Worm (Caenorhabditis elegans) whole organism, L1 larva: ENCODE measurements around the gene C45G9.9.

ENCODE experiments used
- F16B12.6 ChIP-seq: fragments of 150-350 bp; optimal IDR thresholded peaks from 2 replicates; lab custom pipeline; 2014; ENCODE audit warnings: missing biosample characterization, missing genetic modification characterization
- Y116A8C.19 ChIP-seq: sonication (generic microtip); optimal IDR thresholded peaks from 2 replicates; lab custom pipeline; 2016; ENCODE audit warnings: missing compliant biosample characterization, missing genetic modification characterization, borderline replicate concordance
- ama-1 ChIP-seq: fragments of 150-350 bp; optimal IDR thresholded peaks from 2 replicates; lab custom pipeline; 2014
- blmp-1 ChIP-seq: fragments of 150-350 bp; optimal IDR thresholded peaks from 2 replicates; lab custom pipeline; 2014; ENCODE audit warnings: missing biosample characterization, missing genetic modification characterization
- ceh-63 ChIP-seq: fragments of 200-800 bp; sonication (Bioruptor generic); optimal IDR thresholded peaks from 2 replicates; lab custom pipeline; 2018; ENCODE audit warnings: mild to moderate bottlenecking, missing genetic modification characterization, missing compliant biosample characterization
- ceh-8 ChIP-seq: fragments of 200-800 bp; sonication (Bioruptor generic); optimal IDR thresholded peaks from 2 replicates; lab custom pipeline; 2018; ENCODE audit warnings: mild to moderate bottlenecking, missing genetic modification characterization, moderate library complexity, missing compliant biosample characterization
- ceh-82 ChIP-seq, 3 experiments: fragments of 150-350 bp in 1 of 3; sonication (generic microtip) in 2 of 3; optimal IDR thresholded peaks; 2 replicates each; lab custom pipeline; 2014 to 2017; ENCODE audit warnings: missing biosample characterization in 3 of 3, missing genetic modification characterization in 3 of 3
- ceh-88 ChIP-seq: fragments of 200-800 bp; sonication (Bioruptor generic); IDR thresholded peaks from 2 replicates; pipeline ENCODE4 v1.3.6; 2022; ENCODE audit warnings: missing genetic modification characterization, missing compliant biosample characterization
- ceh-90 ChIP-seq: sonication (generic microtip); optimal IDR thresholded peaks from 2 replicates; lab custom pipeline; 2016; ENCODE audit warnings: missing genetic modification characterization, missing compliant biosample characterization
- ces-1 ChIP-seq: fragments of 150-350 bp; optimal IDR thresholded peaks from 2 replicates; lab custom pipeline; 2014; ENCODE audit warnings: missing biosample characterization, missing genetic modification reagents, missing genetic modification characterization
- dpl-1 ChIP-seq, 3 experiments: fragments of 150-350 bp in 2 of 3; sonication (generic microtip) in 1 of 3; optimal IDR thresholded peaks; 2 replicates each; lab custom pipeline; 2014 to 2017; ENCODE audit warnings: missing biosample characterization in 3 of 3, missing genetic modification characterization in 3 of 3, missing genetic modification reagents in 3 of 3
- dsc-1 ChIP-seq: sonication (generic microtip); optimal IDR thresholded peaks from 2 replicates; lab custom pipeline; 2016; ENCODE audit warnings: mild to moderate bottlenecking, missing genetic modification characterization, missing compliant biosample characterization
- efl-1 ChIP-seq, 4 experiments: fragments of 150-350 bp; optimal IDR thresholded peaks in 3 of 4; peaks in 1 of 4; 1 replicate in 1 of 4; 2 replicates in 3 of 4; lab custom pipeline; 2014; ENCODE audit warnings: missing biosample characterization in 2 of 4, missing genetic modification characterization in 2 of 4, missing genetic modification reagents in 2 of 4
- egl-27 ChIP-seq, 2 experiments: fragments of 150-350 bp in 1 of 2; sonication (generic microtip); optimal IDR thresholded peaks; 3 replicates each; lab custom pipeline; 2017 to 2018; ENCODE audit warnings: missing biosample characterization in 2 of 2, missing genetic modification characterization in 2 of 2, missing genetic modification reagents in 2 of 2
- elt-2 ChIP-seq: sonication (generic microtip); optimal IDR thresholded peaks from 2 replicates; lab custom pipeline; 2016; ENCODE audit warnings: missing genetic modification characterization, mild to moderate bottlenecking, inconsistent platforms, missing compliant biosample characterization, missing genetic modification reagents
- elt-3 ChIP-seq, 6 experiments: fragments of 150-350 bp in 1 of 6; sonication (generic microtip); optimal IDR thresholded peaks; 2 replicates each; lab custom pipeline; 2017 to 2018; ENCODE audit warnings: missing biosample characterization in 6 of 6, missing genetic modification characterization in 6 of 6, inconsistent platforms in 1 of 6
- grh-1 ChIP-seq: fragments of 200-800 bp; sonication (Bioruptor generic); IDR thresholded peaks from 2 replicates; pipeline ENCODE4 v1.3.6; 2022; ENCODE audit warnings: missing genetic modification reagents, missing genetic modification characterization, missing compliant biosample characterization
- hlh-17 ChIP-seq: fragments of 200-800 bp; sonication (Bioruptor generic); optimal IDR thresholded peaks from 2 replicates; lab custom pipeline; 2018; ENCODE audit warnings: missing genetic modification characterization, mild to moderate bottlenecking, missing compliant biosample characterization, moderate library complexity, borderline replicate concordance
- irx-1 ChIP-seq: sonication (generic microtip); optimal IDR thresholded peaks from 2 replicates; lab custom pipeline; 2016; ENCODE audit warnings: missing genetic modification characterization, missing compliant biosample characterization
- isw-1 ChIP-seq: fragments of 200-800 bp; sonication (Bioruptor generic); IDR thresholded peaks from 2 replicates; pipeline ENCODE4 v1.3.6; 2022; ENCODE audit warnings: missing genetic modification characterization, missing compliant biosample characterization
- lin-35 ChIP-seq, 2 experiments: fragments of 150-350 bp; optimal IDR thresholded peaks; 2 replicates each; lab custom pipeline; 2014; ENCODE audit warnings: missing biosample characterization in 2 of 2, missing genetic modification characterization in 2 of 2, missing genetic modification reagents in 2 of 2
- lin-39 ChIP-seq: fragments of 150-350 bp; optimal IDR thresholded peaks from 2 replicates; lab custom pipeline; 2014; ENCODE audit warnings: missing biosample characterization, missing genetic modification reagents, missing genetic modification characterization
- lir-3 ChIP-seq: sonication (generic microtip); optimal IDR thresholded peaks from 2 replicates; lab custom pipeline; 2016; ENCODE audit warnings: mild to moderate bottlenecking, missing genetic modification characterization, moderate library complexity, missing compliant biosample characterization; ENCODE audit not compliant: poor library complexity
- lsy-2 ChIP-seq, 2 experiments: fragments of 150-350 bp; optimal IDR thresholded peaks; 2 replicates each; lab custom pipeline; 2014; ENCODE audit warnings: missing biosample characterization in 2 of 2, missing genetic modification characterization in 2 of 2
- mef-2 ChIP-seq: fragments of 150-350 bp; optimal IDR thresholded peaks from 2 replicates; lab custom pipeline; 2014; ENCODE audit warnings: missing biosample characterization, missing genetic modification characterization
- mep-1 ChIP-seq: fragments of 150-350 bp; optimal IDR thresholded peaks from 2 replicates; lab custom pipeline; 2014; ENCODE audit warnings: missing biosample characterization, missing genetic modification characterization
- nhr-11 ChIP-seq: fragments of 150-350 bp; optimal IDR thresholded peaks from 2 replicates; lab custom pipeline; 2014; ENCODE audit warnings: missing biosample characterization, missing genetic modification characterization
- nhr-12 ChIP-seq: sonication (generic microtip); optimal IDR thresholded peaks from 2 replicates; lab custom pipeline; 2017; ENCODE audit warnings: missing biosample characterization, missing genetic modification characterization
- nhr-19 ChIP-seq: fragments of 200-800 bp; sonication (Bioruptor generic); conservative IDR thresholded peaks from 2 replicates; pipeline ENCODE4 v1.3.6; 2022; ENCODE audit warnings: missing genetic modification characterization, missing compliant biosample characterization
- nhr-20 ChIP-seq: sonication (generic microtip); optimal IDR thresholded peaks from 2 replicates; lab custom pipeline; 2016; ENCODE audit warnings: mild to moderate bottlenecking, missing genetic modification characterization, missing compliant biosample characterization
- nhr-237 ChIP-seq: fragments of 150-350 bp; optimal IDR thresholded peaks from 2 replicates; lab custom pipeline; 2014; ENCODE audit warnings: missing biosample characterization, missing genetic modification characterization
- nhr-28 ChIP-seq: fragments of 150-350 bp; optimal IDR thresholded peaks from 2 replicates; lab custom pipeline; 2014; ENCODE audit warnings: missing biosample characterization, missing genetic modification characterization
- nhr-71 ChIP-seq: sonication (generic microtip); optimal IDR thresholded peaks from 2 replicates; lab custom pipeline; 2016; ENCODE audit warnings: mild to moderate bottlenecking, missing genetic modification characterization, moderate library complexity, missing compliant biosample characterization
- nhr-84 ChIP-seq: sonication (generic microtip); optimal IDR thresholded peaks from 2 replicates; lab custom pipeline; 2017; ENCODE audit warnings: missing biosample characterization, missing genetic modification characterization
- pag-3 ChIP-seq: sonication (generic microtip); optimal IDR thresholded peaks from 2 replicates; lab custom pipeline; 2017; ENCODE audit warnings: missing genetic modification characterization, mild to moderate bottlenecking, missing compliant biosample characterization, antibody characterized with exemption, borderline replicate concordance; ENCODE audit not compliant: insufficient read depth
- pax-3 ChIP-seq: fragments of 200-800 bp; sonication (Bioruptor generic); optimal IDR thresholded peaks from 2 replicates; lab custom pipeline; 2018; ENCODE audit warnings: mild to moderate bottlenecking, missing genetic modification characterization, moderate library complexity, missing compliant biosample characterization
- pqm-1 ChIP-seq: sonication (generic microtip); optimal IDR thresholded peaks from 3 replicates; lab custom pipeline; 2017; ENCODE audit warnings: missing biosample characterization, missing genetic modification characterization
- rnt-1 ChIP-seq: sonication (generic microtip); optimal IDR thresholded peaks from 2 replicates; lab custom pipeline; 2016; ENCODE audit warnings: mild to moderate bottlenecking, missing genetic modification characterization, moderate library complexity, missing compliant biosample characterization
- snpc-4 ChIP-seq: fragments of 150-350 bp; optimal IDR thresholded peaks from 2 replicates; lab custom pipeline; 2014; ENCODE audit warnings: missing biosample characterization, missing genetic modification characterization
- snu-23 ChIP-seq: sonication (generic microtip); optimal IDR thresholded peaks from 2 replicates; lab custom pipeline; 2016; ENCODE audit warnings: missing genetic modification characterization, missing compliant biosample characterization
- sup-37 ChIP-seq: fragments of 200-800 bp; sonication (Bioruptor generic); optimal IDR thresholded peaks from 2 replicates; lab custom pipeline; 2018; ENCODE audit warnings: mild to moderate bottlenecking, missing genetic modification characterization, missing compliant biosample characterization
- swsn-7 ChIP-seq: sonication (generic microtip); optimal IDR thresholded peaks from 2 replicates; lab custom pipeline; 2016; ENCODE audit warnings: missing genetic modification characterization, missing compliant biosample characterization
- tbx-2 ChIP-seq: sonication (generic microtip); optimal IDR thresholded peaks from 2 replicates; lab custom pipeline; 2016; ENCODE audit warnings: missing genetic modification characterization, missing compliant biosample characterization
- tlp-1 ChIP-seq: fragments of 150-350 bp; optimal IDR thresholded peaks from 2 replicates; lab custom pipeline; 2014; ENCODE audit warnings: missing biosample characterization, missing genetic modification characterization
- unc-130 ChIP-seq: fragments of 150-350 bp; optimal IDR thresholded peaks from 2 replicates; lab custom pipeline; 2017; ENCODE audit warnings: missing biosample characterization, missing genetic modification characterization, inconsistent platforms
- unc-86 ChIP-seq: sonication (generic microtip); optimal IDR thresholded peaks from 2 replicates; lab custom pipeline; 2016; ENCODE audit warnings: missing genetic modification characterization, missing compliant biosample characterization
- vab-15 ChIP-seq: sonication (generic microtip); optimal IDR thresholded peaks from 2 replicates; lab custom pipeline; 2017; ENCODE audit warnings: missing genotype, mild to moderate bottlenecking, missing genetic modification characterization, missing compliant biosample characterization
- xbp-1 ChIP-seq: sonication (generic microtip); optimal IDR thresholded peaks from 2 replicates; lab custom pipeline; 2016; ENCODE audit warnings: missing genetic modification characterization, missing compliant biosample characterization
- ztf-11 ChIP-seq, 2 experiments: sonication (generic microtip); optimal IDR thresholded peaks; 2 replicates each; lab custom pipeline; 2016 to 2017; ENCODE audit warnings: missing genetic modification characterization in 2 of 2, missing biosample characterization in 1 of 2, missing compliant biosample characterization in 1 of 2

Gene C45G9.9

DNA sequence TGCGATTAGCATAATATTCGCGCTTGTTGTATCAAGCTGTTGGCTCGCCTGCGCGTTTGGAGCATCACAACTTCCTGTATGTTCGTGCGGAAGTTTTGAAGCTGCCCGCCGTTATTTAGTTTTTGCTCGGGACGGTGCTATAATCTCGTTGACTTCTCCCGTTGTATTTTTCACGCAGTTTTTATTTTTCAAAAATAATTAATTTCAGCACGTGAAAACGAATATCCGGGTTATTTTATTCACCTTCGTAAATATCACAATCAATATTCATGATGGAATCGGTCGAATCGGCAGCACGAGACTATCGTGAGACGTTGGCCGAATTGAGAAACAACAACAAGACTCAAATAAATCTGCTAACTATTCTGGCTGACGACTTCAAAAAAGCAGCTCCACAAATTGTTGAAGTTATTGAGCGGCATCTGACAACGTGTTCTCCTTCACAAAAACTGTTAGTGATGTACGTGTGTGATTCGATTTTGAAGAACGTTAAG lies 30.4 kb downstream of the C45G9.9 start (continued):
- TF ChIP-seq grh-1 (GFP tag; lab: Robert Waterston, UW) (peak; percentile 36; the same call in 1 of the 2 replicates), F16B12.6 (no peak), tlp-1 (no peak), nhr-28 (tag; lab: Kevin White, UChicago) (no peak), xbp-1 (tag; lab: Kevin White, UChicago) (peak; percentile 7), ces-1 (GFP tag; lab: Kevin White, UChicago) (no peak), nhr-11 (tag; lab: Kevin White, UChicago) (no peak), pqm-1 (tag; lab: Kevin White, UChicago) (no peak), unc-130 (no peak), lsy-2 (tag; optimal IDR thresholded peaks at IDR 0.05; lab: Kevin White, UChicago) (peak; percentile 42 to 45), lin-39 (tag; lab: Kevin White, UChicago) (no peak), ztf-11 (tag; optimal IDR thresholded peaks at IDR 0.05; lab: Kevin White, UChicago) (no peak), ceh-90 (tag; lab: Kevin White, UChicago) (no peak), nhr-19 (GFP tag; lab: Robert Waterston, UW) (peak; percentile 32), elt-2 (peak; percentile 34), snu-23 (GFP tag; lab: Kevin White, UChicago) (no peak), pax-3 (tag; lab: Kevin White, UChicago) (peak; percentile 32), lin-35 (GFP tag; optimal IDR thresholded peaks at IDR 0.05; lab: Kevin White, UChicago) (peak in 1 of 2 experiments; percentile 42), ceh-88 (GFP tag; lab: Robert Waterston, UW) (no peak), swsn-7 (tag; lab: Kevin White, UChicago) (peak; percentile 22), nhr-84 (tag; lab: Kevin White, UChicago) (no peak), ceh-63 (GFP tag; lab: Kevin White, UChicago) (no peak), egl-27 (tag; optimal IDR thresholded peaks at IDR 0.05; lab: Kevin White, UChicago) (no peak), mep-1 (tag; lab: Kevin White, UChicago) (peak; percentile 49), ceh-82 (tag; optimal IDR thresholded peaks at IDR 0.05; lab: Kevin White, UChicago) (no peak), hlh-17 (GFP tag; lab: Kevin White, UChicago) (no peak), rnt-1 (peak; percentile 34), nhr-12 (tag; lab: Kevin White, UChicago) (no peak), nhr-20 (tag; lab: Kevin White, UChicago) (peak; percentile 43), ama-1 (peak; percentile 92), mef-2 (tag; lab: Kevin White, UChicago) (no peak)

DNA sequence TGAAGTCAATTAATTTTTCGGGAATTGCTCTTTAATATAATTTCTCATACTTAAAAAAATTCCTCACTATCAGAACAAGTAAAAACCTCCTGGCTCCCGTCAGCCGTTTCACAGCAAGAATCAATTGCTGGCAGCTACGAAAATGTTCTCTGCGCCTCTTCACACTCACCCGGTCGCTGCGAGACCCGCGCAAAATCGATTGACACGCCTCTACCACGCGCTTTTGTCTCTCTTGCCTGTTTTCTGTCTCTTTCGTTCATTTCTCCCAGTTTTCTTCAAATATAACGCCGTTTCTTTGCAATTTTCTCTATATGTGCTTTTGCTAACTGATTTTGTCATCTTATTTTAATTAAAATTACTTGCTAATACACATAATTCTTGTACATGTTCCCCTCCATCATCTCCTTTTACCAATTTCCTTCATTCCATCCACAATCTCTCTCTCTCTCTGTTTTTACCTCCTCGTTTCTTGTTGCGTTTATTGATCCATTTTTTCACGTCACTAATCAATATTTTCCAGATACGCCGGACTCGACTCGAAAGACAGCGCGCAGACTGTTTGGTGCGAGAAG lies 31.1 kb downstream of the C45G9.9 start, which contains the start of gene pcf-11:
TSS of gene pcf-11 (plus strand) at position 522 of the 572 bp plus-strand sequence.
- TF ChIP-seq ceh-63 (GFP tag; lab: Kevin White, UChicago) (no peak), dsc-1 (tag; lab: Kevin White, UChicago) (peak; percentile 25), mep-1 (tag; lab: Kevin White, UChicago) (peak; percentile 33), lir-3 (tag; lab: Kevin White, UChicago) (peak; percentile 43), unc-86 (tag; lab: Kevin White, UChicago) (peak; percentile 53), lsy-2 (tag; optimal IDR thresholded peaks at IDR 0.05; lab: Kevin White, UChicago) (peak; percentile 43 to 78), isw-1 (GFP tag; lab: Robert Waterston, UW) (peak; percentile 56), ceh-8 (GFP tag; lab: Kevin White, UChicago) (no peak), efl-1 (optimal IDR thresholded peaks at IDR 0.05; lab: Kevin White, UChicago) (peak; percentile 66 to 71), efl-1 (GFP tag; optimal IDR thresholded peaks at IDR 0.05 in 1 of 2; lab: Kevin White, UChicago) (peak; percentile 54 to 96), vab-15 (tag; lab: Kevin White, UChicago) (no peak), nhr-20 (tag; lab: Kevin White, UChicago) (peak; percentile 38), snu-23 (GFP tag; lab: Kevin White, UChicago) (peak; percentile 78), irx-1 (peak; percentile 9), lin-35 (GFP tag; optimal IDR thresholded peaks at IDR 0.05; lab: Kevin White, UChicago) (peak; percentile 69 to 75), nhr-71 (tag; lab: Kevin White, UChicago) (peak; percentile 69), pag-3 (tag; lab: Kevin White, UChicago) (no peak), ceh-90 (tag; lab: Kevin White, UChicago) (no peak), Y116A8C.19 (tag; lab: Kevin White, UChicago) (no peak), rnt-1 (peak; percentile 63), blmp-1 (tag; lab: Kevin White, UChicago) (peak; percentile 13), elt-3 (tag; optimal IDR thresholded peaks at IDR 0.05; lab: Kevin White, UChicago) (peak in 2 of 6 experiments; percentile 5 to 8), snpc-4 (no peak), nhr-237 (tag; lab: Kevin White, UChicago) (no peak), tbx-2 (tag; lab: Kevin White, UChicago) (peak; percentile 45), sup-37 (no peak), dpl-1 (GFP tag; optimal IDR thresholded peaks at IDR 0.05; lab: Kevin White, UChicago) (peak; percentile 51 to 63 (median 55))
